Worm (Caenorhabditis elegans): ENCODE measurements around the gene cnc-1.

DNA sequence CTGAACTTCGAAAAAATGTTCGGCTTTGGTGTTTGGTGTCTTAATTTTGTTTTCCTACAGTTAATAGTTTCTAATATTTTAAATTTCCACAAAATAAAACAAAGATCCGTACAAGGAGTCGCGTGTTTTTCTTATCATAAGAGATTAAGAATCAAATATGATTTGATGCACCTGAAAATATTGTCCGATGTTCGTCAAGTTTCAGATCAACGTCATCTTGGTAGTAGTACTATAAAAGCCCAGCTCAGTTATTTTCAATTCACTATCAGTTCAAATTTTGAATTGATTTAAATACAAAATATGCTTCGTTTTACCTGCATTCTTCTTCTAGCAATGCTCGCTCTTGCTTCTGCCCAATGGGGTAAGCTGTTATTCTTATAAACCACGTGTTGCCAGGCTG, 1.0 kb upstream of the cnc-1 start, which contains the start of gene cnc-5:
- TF ChIP-seq rnt-1 (tag; optimal IDR thresholded peaks at IDR 0.05) (no peak), unc-62 (GFP tag; optimal IDR thresholded peaks at IDR 0.05) (no peak), elt-3 (tag; optimal IDR thresholded peaks at IDR 0.05) (no peak), egl-27 (tag; optimal IDR thresholded peaks at IDR 0.05) (no peak), lsy-2 (tag; optimal IDR thresholded peaks at IDR 0.05) (no peak), ztf-4 (tag; optimal IDR thresholded peaks at IDR 0.05) (no peak), isw-1 (GFP tag; IDR thresholded peaks at IDR 0.05) (no peak), ces-1 (GFP tag; optimal IDR thresholded peaks at IDR 0.05) (no peak), nhr-77 (tag; optimal IDR thresholded peaks at IDR 0.05) (no peak), nhr-76 (tag; optimal IDR thresholded peaks at IDR 0.05) (no peak), pqm-1 (tag; optimal IDR thresholded peaks at IDR 0.05) (no peak), mep-1 (tag; optimal IDR thresholded peaks at IDR 0.05) (no peak), hpl-2 (GFP tag; optimal IDR thresholded peaks at IDR 0.05) (no peak)

All from whole organism, L1 larva.